Fruit fly (Drosophila melanogaster): ENCODE data around the gene CG4238.

CG4238 gene

dm6 chr2L:1986343-1987280 is 23.0 kb upstream of the CG4238 start (continued):
- TF ChIP-seq gfzf (GFP tag; optimal IDR thresholded peaks at IDR 0.05): no peak
- TF ChIP-seq cas (GFP tag; IDR thresholded peaks at IDR 0.05): no peak
- peak; percentile 37 for TF ChIP-seq HmgZ (tag; optimal IDR thresholded peaks at IDR 0.05)
- no peak for TF ChIP-seq chn (GFP tag; optimal IDR thresholded peaks at IDR 0.05)
- no peak for TF ChIP-seq C15 (GFP tag; IDR thresholded peaks at IDR 0.05)
- TF ChIP-seq CG17829 (tag; optimal IDR thresholded peaks at IDR 0.05): no peak
- TF ChIP-seq CG3847 (GFP tag; IDR thresholded peaks at IDR 0.05): peak; percentile 64
- peak; percentile 15 for TF ChIP-seq Atf-2 (GFP tag; optimal IDR thresholded peaks at IDR 0.05)
- no peak for TF ChIP-seq cato (GFP tag; optimal IDR thresholded peaks at IDR 0.05; ENCODE audit: borderline replicate concordance)
- TF ChIP-seq Gsc (GFP tag; IDR thresholded peaks at IDR 0.05): no peak
- TF ChIP-seq HLH4C (GFP tag; IDR thresholded peaks at IDR 0.05; ENCODE audit: partially characterized antibody): no peak
- TF ChIP-seq fu2 (GFP tag; optimal IDR thresholded peaks at IDR 0.05): peak; percentile 32
- TF ChIP-seq CG16813 (GFP tag; IDR thresholded peaks at IDR 0.05; ENCODE audit: partially characterized antibody): no peak
- TF ChIP-seq ttk (GFP tag; IDR thresholded peaks at IDR 0.05): 0 out of 2 replicates have a peak, but pooled peaks have one; percentile 24
- no peak for TF ChIP-seq CG16779 (GFP tag; IDR thresholded peaks at IDR 0.05)
- TF ChIP-seq CG30020 (tag; optimal IDR thresholded peaks at IDR 0.05): no peak
- no peak for TF ChIP-seq ase (GFP tag; IDR thresholded peaks at IDR 0.05)
- TF ChIP-seq dpn (GFP tag; optimal IDR thresholded peaks at IDR 0.05): peak; percentile 26 to 61
- TF ChIP-seq pita (GFP tag; optimal IDR thresholded peaks at IDR 0.05): no peak
- TF ChIP-seq dmrt11E (tag; optimal IDR thresholded peaks at IDR 0.05): no peak
- TF ChIP-seq CG5953 (GFP tag; IDR thresholded peaks at IDR 0.05): no peak
- TF ChIP-seq gce (GFP tag; IDR thresholded peaks at IDR 0.05): no peak; the same call in 2 of the 3 replicates
- TF ChIP-seq CG15601 (tag; optimal IDR thresholded peaks at IDR 0.05): no peak
- TF ChIP-seq Bgb (GFP tag; IDR thresholded peaks at IDR 0.05; ENCODE audit: partially characterized antibody): no peak
- TF ChIP-seq CG6813 (GFP tag; optimal IDR thresholded peaks at IDR 0.05): peak; percentile 31
- TF ChIP-seq Hey (tag; optimal IDR thresholded peaks at IDR 0.05): no peak
- 0 out of 3 replicates have a peak, but pooled peaks have one; percentile 49 for TF ChIP-seq otp (GFP tag; IDR thresholded peaks at IDR 0.05)
- no peak for TF ChIP-seq ato (GFP tag; IDR thresholded peaks at IDR 0.05; ENCODE audit: partially characterized antibody)
- TF ChIP-seq CG6254 (GFP tag; optimal IDR thresholded peaks at IDR 0.05): no peak
- peak; percentile 42 for TF ChIP-seq D19A (tag; optimal IDR thresholded peaks at IDR 0.05)
- TF ChIP-seq Ets65A (GFP tag): peak; percentile 72
- TF ChIP-seq Dll (GFP tag; IDR thresholded peaks at IDR 0.05; ENCODE audit: partially characterized antibody): no peak
- no peak for TF ChIP-seq CG2116 (GFP tag; optimal IDR thresholded peaks at IDR 0.05)
- TF ChIP-seq CG7963 (GFP tag; IDR thresholded peaks at IDR 0.05; ENCODE audit: partially characterized antibody): no peak
- TF ChIP-seq crc (GFP tag; optimal IDR thresholded peaks at IDR 0.05): no peak
- TF ChIP-seq Blimp-1 (GFP tag; optimal IDR thresholded peaks at IDR 0.05): peak; percentile 16
- no peak for TF ChIP-seq Trl (optimal IDR thresholded peaks at IDR 0.05)
- peak; percentile 62 for TF ChIP-seq Trl (GFP tag; optimal IDR thresholded peaks at IDR 0.05)
- no peak; the same call in 1 of the 2 replicates for TF ChIP-seq gsb (GFP tag; IDR thresholded peaks at IDR 0.05)
- no peak for TF ChIP-seq CG31224 (GFP tag; IDR thresholded peaks at IDR 0.05)
- peak; percentile 57 for TF ChIP-seq NfI (GFP tag; optimal IDR thresholded peaks at IDR 0.05)
- TF ChIP-seq gt (GFP tag; IDR thresholded peaks at IDR 0.05): no peak
- TF ChIP-seq unc-4 (GFP tag; IDR thresholded peaks at IDR 0.05; ENCODE audit: partially characterized antibody): no peak
- peak; percentile 36 for TF ChIP-seq PHDP (tag; optimal IDR thresholded peaks at IDR 0.05)
- TF ChIP-seq CG10274 (GFP tag; optimal IDR thresholded peaks at IDR 0.05): peak; percentile 98
- TF ChIP-seq CG2678 (tag; optimal IDR thresholded peaks at IDR 0.05): peak; percentile 66
- no peak for TF ChIP-seq stc (GFP tag; IDR thresholded peaks at IDR 0.05)
- TF ChIP-seq Elba2 (GFP tag; optimal IDR thresholded peaks at IDR 0.05): no peak
- TF ChIP-seq trem (tag; optimal IDR thresholded peaks at IDR 0.05): no peak
